Worm (Caenorhabditis elegans) whole organism, early embryonic: Measurements from ENCODE around the gene Y116F11B.9.

Experiments
- B0310.2 ChIP-seq: sonication (generic microtip); optimal IDR thresholded peaks from 2 replicates; lab custom pipeline; 2016; ENCODE audit warnings: mild to moderate bottlenecking, missing genetic modification characterization, missing compliant biosample characterization
- F13C5.2 ChIP-seq: sonication (generic microtip); optimal IDR thresholded peaks from 2 replicates; lab custom pipeline; 2017; ENCODE audit warnings: mild to moderate bottlenecking, missing genetic modification characterization, inconsistent platforms, missing compliant biosample characterization
- aly-1 ChIP-seq: sonication (generic microtip); optimal IDR thresholded peaks from 2 replicates; lab custom pipeline; 2016; ENCODE audit warnings: missing genetic modification characterization, missing compliant biosample characterization
- ama-1 ChIP-seq: fragments of 150-350 bp; optimal IDR thresholded peaks from 2 replicates; lab custom pipeline; 2014
- ceh-13 ChIP-seq: fragments of 200-800 bp; sonication (Bioruptor generic); optimal IDR thresholded peaks from 2 replicates; lab custom pipeline; 2018; ENCODE audit warnings: mild to moderate bottlenecking, missing genetic modification characterization, missing compliant biosample characterization
- ceh-36 ChIP-seq: sonication (generic microtip); optimal IDR thresholded peaks from 2 replicates; lab custom pipeline; 2016; ENCODE audit warnings: missing genetic modification characterization, inconsistent platforms, missing compliant biosample characterization
- ets-7 ChIP-seq: sonication (generic microtip); optimal IDR thresholded peaks from 2 replicates; lab custom pipeline; 2016; ENCODE audit warnings: missing genotype, missing genetic modification characterization, missing compliant biosample characterization
- flt-1 ChIP-seq: fragments of 200-800 bp; sonication (Bioruptor generic); IDR thresholded peaks from 2 replicates; pipeline ENCODE4 v1.3.6; 2022; ENCODE audit warnings: missing genetic modification characterization, missing compliant biosample characterization
- hmbx-1 ChIP-seq: sonication (generic microtip); optimal IDR thresholded peaks from 2 replicates; lab custom pipeline; 2016; ENCODE audit warnings: mild to moderate bottlenecking, missing genetic modification characterization, missing compliant biosample characterization
- hmg-4 ChIP-seq: fragments of 200-800 bp; sonication (Bioruptor generic); optimal IDR thresholded peaks from 2 replicates; lab custom pipeline; 2018; ENCODE audit warnings: mild to moderate bottlenecking, missing genetic modification characterization, missing compliant biosample characterization
- hnd-1 ChIP-seq: sonication (generic microtip); optimal IDR thresholded peaks from 2 replicates; lab custom pipeline; 2016; ENCODE audit warnings: missing genetic modification characterization, missing compliant biosample characterization
- pes-1 ChIP-seq: fragments of 200-800 bp; sonication (Bioruptor generic); IDR thresholded peaks from 2 replicates; pipeline ENCODE4 v1.3.6; 2022; ENCODE audit warnings: missing genetic modification reagents, missing genetic modification characterization, missing compliant biosample characterization
- scrt-1 ChIP-seq: fragments of 200-800 bp; sonication (Bioruptor generic); IDR thresholded peaks from 2 replicates; pipeline ENCODE4 v1.3.6; 2022; ENCODE audit warnings: missing genetic modification characterization, missing compliant biosample characterization
- sea-1 ChIP-seq: fragments of 200-800 bp; sonication (Bioruptor generic); conservative IDR thresholded peaks from 2 replicates; pipeline ENCODE4 v1.3.6; 2022; ENCODE audit warnings: missing genetic modification characterization, missing compliant biosample characterization
- tbx-11 ChIP-seq: fragments of 200-800 bp; sonication (Bioruptor generic); IDR thresholded peaks from 2 replicates; pipeline ENCODE4 v1.3.6; 2022; ENCODE audit warnings: missing genetic modification characterization, missing compliant biosample characterization
- tbx-37 ChIP-seq: fragments of 200-800 bp; sonication (Bioruptor generic); conservative IDR thresholded peaks from 2 replicates; pipeline ENCODE4 v1.3.6; 2022; ENCODE audit warnings: missing genetic modification reagents, missing genetic modification characterization, missing compliant biosample characterization
- tra-4 ChIP-seq: sonication (generic microtip); optimal IDR thresholded peaks from 2 replicates; lab custom pipeline; 2017; ENCODE audit warnings: missing genetic modification characterization, missing compliant biosample characterization

Y116F11B.9 gene

ce11 chrV:19857334-19857733, 10.4 kb downstream of the Y116F11B.9 start, which contains the start of gene Y116F11B.8:
Gene Y116F11B.8 (plus strand): TSS chrV:19857634.
- TF ChIP-seq hnd-1 (tag; lab: Kevin White, UChicago) (no peak), ets-7 (tag; lab: Kevin White, UChicago) (no peak), B0310.2 (tag; lab: Kevin White, UChicago) (no peak), pes-1 (no peak), hmg-4 (no peak), tra-4 (tag; lab: Kevin White, UChicago) (no peak), ama-1 (lab: Kevin White, UChicago) (no peak), ceh-36 (tag; lab: Kevin White, UChicago) (no peak), tbx-11 (GFP tag; lab: Robert Waterston, UW) (no peak), hmbx-1 (tag; lab: Kevin White, UChicago) (no peak), tbx-37 (GFP tag; lab: Robert Waterston, UW) (no peak), sea-1 (GFP tag; lab: Robert Waterston, UW) (no peak)

- no peak for TF ChIP-seq tbx-11 (GFP tag; lab: Robert Waterston, UW)
- TF ChIP-seq B0310.2 (tag; lab: Kevin White, UChicago), result no peak
- TF ChIP-seq scrt-1, result no peak
- TF ChIP-seq ama-1 (lab: Kevin White, UChicago), result no peak
- TF ChIP-seq hmbx-1 (tag; lab: Kevin White, UChicago), result no peak
- TF ChIP-seq hmg-4, result no peak
- no peak for TF ChIP-seq sea-1 (GFP tag; lab: Robert Waterston, UW)
- TF ChIP-seq tra-4 (tag; lab: Kevin White, UChicago), result no peak
- no peak for TF ChIP-seq aly-1 (tag; lab: Kevin White, UChicago)
- no peak for TF ChIP-seq F13C5.2 (tag; lab: Kevin White, UChicago)
- TF ChIP-seq ceh-13 (GFP tag; lab: Kevin White, UChicago), result no peak
- TF ChIP-seq ceh-36 (tag; lab: Kevin White, UChicago), result no peak
- TF ChIP-seq pes-1, result no peak
- TF ChIP-seq ets-7 (tag; lab: Kevin White, UChicago), result no peak
- no peak for TF ChIP-seq hnd-1 (tag; lab: Kevin White, UChicago)
Measured at ce11 chrV:19856933-19857332, 10.8 kb downstream of the Y116F11B.9 start.

ce11 chrV:19856335-19856734, 11.4 kb downstream of the Y116F11B.9 start:
- TF ChIP-seq sea-1 (GFP tag; lab: Robert Waterston, UW), result no peak
- no peak for TF ChIP-seq scrt-1
- no peak for TF ChIP-seq flt-1
- TF ChIP-seq aly-1 (tag; lab: Kevin White, UChicago), result no peak
- TF ChIP-seq F13C5.2 (tag; lab: Kevin White, UChicago), result no peak
- TF ChIP-seq B0310.2 (tag; lab: Kevin White, UChicago), result no peak
- no peak for TF ChIP-seq tbx-37 (GFP tag; lab: Robert Waterston, UW)
- no peak for TF ChIP-seq ceh-36 (tag; lab: Kevin White, UChicago)
- no peak for TF ChIP-seq hmg-4
- TF ChIP-seq ama-1 (lab: Kevin White, UChicago), result no peak
- no peak for TF ChIP-seq ceh-13 (GFP tag; lab: Kevin White, UChicago)
- TF ChIP-seq tra-4 (tag; lab: Kevin White, UChicago), result no peak
- no peak for TF ChIP-seq tbx-11 (GFP tag; lab: Robert Waterston, UW)

ce11 chrV:19853610-19854009, 14.2 kb downstream of the Y116F11B.9 start:
- TF ChIP-seq ceh-36 (tag; lab: Kevin White, UChicago) (no peak), flt-1 (no peak), ets-7 (tag; lab: Kevin White, UChicago) (no peak), pes-1 (no peak), tbx-37 (GFP tag; lab: Robert Waterston, UW) (no peak), hmg-4 (no peak), scrt-1 (no peak), ama-1 (lab: Kevin White, UChicago) (no peak), hmbx-1 (tag; lab: Kevin White, UChicago) (no peak)

ce11 chrV:19848014-19848413, 19.8 kb downstream of the Y116F11B.9 start, which contains the start of gene Y116F11B.7:
Gene Y116F11B.7 (plus strand): TSS chrV:19848314.
- TF ChIP-seq flt-1, result no peak
- no peak for TF ChIP-seq B0310.2 (tag; lab: Kevin White, UChicago)
- no peak for TF ChIP-seq scrt-1
- TF ChIP-seq pes-1, result no peak
- no peak for TF ChIP-seq hmg-4
- no peak for TF ChIP-seq hnd-1 (tag; lab: Kevin White, UChicago)
- no peak for TF ChIP-seq ceh-13 (GFP tag; lab: Kevin White, UChicago)
- no peak for TF ChIP-seq tbx-11 (GFP tag; lab: Robert Waterston, UW)
- no peak for TF ChIP-seq tra-4 (tag; lab: Kevin White, UChicago)
- TF ChIP-seq sea-1 (GFP tag; lab: Robert Waterston, UW), result no peak
- TF ChIP-seq ama-1 (lab: Kevin White, UChicago), result no peak
- no peak for TF ChIP-seq ets-7 (tag; lab: Kevin White, UChicago)

- TF ChIP-seq ceh-36 (tag; lab: Kevin White, UChicago), result no peak
- TF ChIP-seq ceh-13 (GFP tag; lab: Kevin White, UChicago), result no peak
- TF ChIP-seq scrt-1, result no peak
- TF ChIP-seq pes-1, result no peak
- TF ChIP-seq aly-1 (tag; lab: Kevin White, UChicago), result no peak
- no peak for TF ChIP-seq B0310.2 (tag; lab: Kevin White, UChicago)
- TF ChIP-seq flt-1, result no peak
- TF ChIP-seq tra-4 (tag; lab: Kevin White, UChicago), result no peak
- TF ChIP-seq F13C5.2 (tag; lab: Kevin White, UChicago), result no peak
- TF ChIP-seq ets-7 (tag; lab: Kevin White, UChicago), result no peak
- TF ChIP-seq sea-1 (GFP tag; lab: Robert Waterston, UW), result no peak
- TF ChIP-seq hnd-1 (tag; lab: Kevin White, UChicago), result no peak
- no peak for TF ChIP-seq tbx-37 (GFP tag; lab: Robert Waterston, UW)
- TF ChIP-seq hmbx-1 (tag; lab: Kevin White, UChicago), result no peak
- no peak for TF ChIP-seq ama-1 (lab: Kevin White, UChicago)
- TF ChIP-seq tbx-11 (GFP tag; lab: Robert Waterston, UW), result no peak
- no peak for TF ChIP-seq hmg-4
Measured at ce11 chrV:19845927-19846845, 21.6 kb downstream of the Y116F11B.9 start, which contains the start of gene Y116F11B.6. Gene Y116F11B.6 (minus strand): TSS chrV:19845977.
